Fruit fly (Drosophila melanogaster) whole organism, prepupa: ENCODE results near the gene Rap1.

Experiments used
- Blimp-1 ChIP-seq: fragments of 200-800 bp; sonication (Bioruptor generic); optimal IDR thresholded peaks from 3 replicates; lab custom pipeline; 2017; ENCODE audit warnings: missing biosample characterization, missing genetic modification characterization, mild to moderate bottlenecking, moderate library complexity, missing genetic modification reagents
- CG10631 ChIP-seq: fragments of 200-800 bp; sonication (Bioruptor generic); optimal IDR thresholded peaks from 2 replicates; lab custom pipeline; 2016; ENCODE audit warnings: missing biosample characterization, missing genetic modification characterization
- CG10669 ChIP-seq: fragments of 200-800 bp; sonication (Bioruptor generic); optimal IDR thresholded peaks from 3 replicates; lab custom pipeline; 2018; ENCODE audit warnings: missing biosample characterization, mild to moderate bottlenecking, missing genetic modification characterization, moderate library complexity
- CG11294 ChIP-seq: fragments of 200-800 bp; sonication (Bioruptor generic); IDR thresholded peaks from 2 replicates; pipeline ENCODE4 v1.3.6; 2022; ENCODE audit warnings: missing biosample characterization, missing genetic modification characterization
- CG11762 ChIP-seq: fragments of 200-800 bp; sonication (Bioruptor generic); optimal IDR thresholded peaks from 3 replicates; lab custom pipeline; 2016; ENCODE audit warnings: missing biosample characterization, missing genetic modification characterization; ENCODE audit not compliant: insufficient read depth
- CG11902 ChIP-seq: fragments of 200-800 bp; sonication (Bioruptor generic); optimal IDR thresholded peaks from 3 replicates; lab custom pipeline; 2016; ENCODE audit warnings: missing biosample characterization, missing genetic modification characterization
- CG15336 ChIP-seq: fragments of 200-800 bp; sonication (Bioruptor generic); IDR thresholded peaks from 2 replicates; pipeline ENCODE4 v1.3.6; 2022; ENCODE audit warnings: missing biosample characterization, missing genetic modification characterization
- CG16779 ChIP-seq: fragments of 200-800 bp; sonication (Bioruptor generic); optimal IDR thresholded peaks from 3 replicates; lab custom pipeline; 2017; ENCODE audit warnings: missing biosample characterization, mild to moderate bottlenecking, missing genetic modification characterization
- CG3032 ChIP-seq: fragments of 200-800 bp; optimal IDR thresholded peaks from 2 replicates; lab custom pipeline; 2019; ENCODE audit warnings: missing biosample characterization, mild to moderate bottlenecking, missing genetic modification characterization, moderate library complexity
- CG32006 ChIP-seq: fragments of 200-800 bp; sonication (Bioruptor generic); optimal IDR thresholded peaks from 3 replicates; lab custom pipeline; 2017; ENCODE audit warnings: missing biosample characterization, mild to moderate bottlenecking, missing genetic modification characterization
- CG34406 ChIP-seq: fragments of 200-800 bp; sonication (Bioruptor generic); optimal IDR thresholded peaks from 3 replicates; lab custom pipeline; 2016; ENCODE audit warnings: missing biosample characterization, missing genetic modification characterization
- CG3919 ChIP-seq: fragments of 200-800 bp; sonication (Bioruptor generic); optimal IDR thresholded peaks from 3 replicates; lab custom pipeline; 2016; ENCODE audit warnings: missing biosample characterization, missing genetic modification characterization
- CG6163 ChIP-seq: fragments of 200-800 bp; sonication (Bioruptor generic); IDR thresholded peaks from 3 replicates; pipeline ENCODE4 v1.3.6; 2022; ENCODE audit warnings: missing biosample characterization, missing genetic modification characterization
- CG6276 ChIP-seq: fragments of 200-800 bp; sonication (Bioruptor generic); optimal IDR thresholded peaks from 2 replicates; lab custom pipeline; 2017; ENCODE audit warnings: missing biosample characterization, mild to moderate bottlenecking, missing genetic modification characterization
- CG6792 ChIP-seq: fragments of 200-800 bp; sonication (Bioruptor generic); optimal IDR thresholded peaks from 3 replicates; lab custom pipeline; 2016; ENCODE audit warnings: missing biosample characterization, missing genetic modification characterization
- CG6808 ChIP-seq: fragments of 200-800 bp; sonication (Bioruptor generic); optimal IDR thresholded peaks from 3 replicates; lab custom pipeline; 2017; ENCODE audit warnings: missing biosample characterization, missing genetic modification characterization, mild to moderate bottlenecking, moderate library complexity, missing genetic modification reagents
- CG6854 ChIP-seq: fragments of 200-800 bp; sonication (Bioruptor generic); optimal IDR thresholded peaks from 2 replicates; lab custom pipeline; 2017; ENCODE audit warnings: missing biosample characterization, mild to moderate bottlenecking, missing genetic modification characterization
- CG7368 ChIP-seq: fragments of 200-800 bp; sonication (Bioruptor generic); optimal IDR thresholded peaks from 3 replicates; lab custom pipeline; 2016; ENCODE audit warnings: missing biosample characterization, missing genetic modification characterization
- CG8119 ChIP-seq: fragments of 200-800 bp; sonication (Bioruptor generic); IDR thresholded peaks from 3 replicates; pipeline ENCODE4 v1.3.6; 2022; ENCODE audit warnings: missing biosample characterization, missing genetic modification characterization
- CG9139 ChIP-seq: fragments of 200-800 bp; sonication (Bioruptor generic); optimal IDR thresholded peaks from 3 replicates; lab custom pipeline; 2017; ENCODE audit warnings: missing biosample characterization, mild to moderate bottlenecking, missing genetic modification characterization
- Eip75B ChIP-seq: fragments of 200-800 bp; sonication (Bioruptor generic); optimal IDR thresholded peaks from 3 replicates; lab custom pipeline; 2016; ENCODE audit warnings: missing biosample characterization, missing genetic modification characterization
- Eip78C ChIP-seq: fragments of 200-800 bp; sonication (Bioruptor generic); peaks from one replicate; lab custom pipeline; 2016; ENCODE audit warnings: missing biosample characterization, missing genetic modification characterization
- Ets96B ChIP-seq: fragments of 200-800 bp; optimal IDR thresholded peaks from 2 replicates; lab custom pipeline; 2019; ENCODE audit warnings: missing biosample characterization, mild to moderate bottlenecking, missing genetic modification characterization, moderate library complexity
- Gug ChIP-seq: fragments of 200-800 bp; sonication (Bioruptor generic); IDR thresholded peaks from 2 replicates; pipeline ENCODE4 v1.3.6; 2022; ENCODE audit warnings: missing biosample characterization, missing genetic modification characterization
- Hr4 ChIP-seq: fragments of 200-800 bp; sonication (Bioruptor generic); optimal IDR thresholded peaks from 3 replicates; lab custom pipeline; 2016; ENCODE audit warnings: missing biosample characterization, missing genetic modification characterization
- Met ChIP-seq: fragments of 200-800 bp; sonication (Bioruptor generic); optimal IDR thresholded peaks from 3 replicates; lab custom pipeline; 2016; ENCODE audit warnings: missing biosample characterization, missing genetic modification characterization
- Sox15 ChIP-seq: fragments of 200-800 bp; sonication (Bioruptor generic); optimal IDR thresholded peaks from 3 replicates; lab custom pipeline; 2016; ENCODE audit warnings: missing biosample characterization, missing genetic modification characterization
- achi ChIP-seq: fragments of 200-800 bp; sonication (Bioruptor generic); optimal IDR thresholded peaks from 3 replicates; lab custom pipeline; 2016; ENCODE audit warnings: missing biosample characterization, missing genetic modification characterization
- cyc ChIP-seq: fragments of 200-800 bp; sonication (Bioruptor generic); optimal IDR thresholded peaks from 3 replicates; lab custom pipeline; 2016; ENCODE audit warnings: missing biosample characterization, missing genetic modification characterization
- dsx ChIP-seq: fragments of 200-800 bp; optimal IDR thresholded peaks from 3 replicates; lab custom pipeline; 2019; ENCODE audit warnings: missing biosample characterization, mild to moderate bottlenecking, missing genetic modification characterization, moderate library complexity; ENCODE audit not compliant: poor library complexity, severe bottlenecking
- eg ChIP-seq: fragments of 200-800 bp; sonication (Bioruptor generic); IDR thresholded peaks from 3 replicates; pipeline ENCODE4 v1.3.6; 2022; ENCODE audit warnings: missing biosample characterization, missing genetic modification characterization
- esn ChIP-seq: fragments of 200-800 bp; sonication (Bioruptor generic); optimal IDR thresholded peaks from 2 replicates; lab custom pipeline; 2016; ENCODE audit warnings: missing biosample characterization, mild to moderate bottlenecking, missing genetic modification characterization, moderate library complexity
- fkh ChIP-seq: fragments of 200-800 bp; sonication (Bioruptor generic); optimal IDR thresholded peaks from 3 replicates; lab custom pipeline; 2017; ENCODE audit warnings: missing biosample characterization, mild to moderate bottlenecking, missing genetic modification characterization, moderate library complexity
- net ChIP-seq: fragments of 200-800 bp; sonication (Bioruptor generic); optimal IDR thresholded peaks from 3 replicates; lab custom pipeline; 2016; ENCODE audit warnings: missing biosample characterization, missing genetic modification characterization
- pdm3 ChIP-seq: fragments of 200-800 bp; sonication (Bioruptor generic); optimal IDR thresholded peaks from 3 replicates; lab custom pipeline; 2016; ENCODE audit warnings: missing biosample characterization, missing genetic modification characterization
- spab ChIP-seq: fragments of 200-800 bp; sonication (Bioruptor generic); optimal IDR thresholded peaks from 2 replicates; lab custom pipeline; 2017; ENCODE audit warnings: missing biosample characterization, mild to moderate bottlenecking, missing genetic modification characterization, missing genetic modification reagents
- ss ChIP-seq, 2 experiments: fragments of 200-800 bp; sonication (Bioruptor generic); optimal IDR thresholded peaks; 2 replicates in 1 of 2; 3 replicates in 1 of 2; lab custom pipeline; 2017 to 2018; ENCODE audit warnings: mild to moderate bottlenecking in 2 of 2, missing biosample characterization in 2 of 2, missing genetic modification characterization in 2 of 2, moderate library complexity in 1 of 2
- svp ChIP-seq: fragments of 200-800 bp; sonication (Bioruptor generic); peaks from one replicate; lab custom pipeline; 2016; ENCODE audit warnings: missing biosample characterization, missing genetic modification characterization
- topi ChIP-seq: fragments of 200-800 bp; sonication (Bioruptor generic); optimal IDR thresholded peaks from 3 replicates; lab custom pipeline; 2016; ENCODE audit warnings: missing biosample characterization, missing genetic modification characterization
- vri ChIP-seq: fragments of 200-800 bp; sonication (Bioruptor generic); optimal IDR thresholded peaks from 3 replicates; lab custom pipeline; 2016; ENCODE audit warnings: missing biosample characterization, mild to moderate bottlenecking, missing genetic modification characterization

The Rap1 gene

DNA sequence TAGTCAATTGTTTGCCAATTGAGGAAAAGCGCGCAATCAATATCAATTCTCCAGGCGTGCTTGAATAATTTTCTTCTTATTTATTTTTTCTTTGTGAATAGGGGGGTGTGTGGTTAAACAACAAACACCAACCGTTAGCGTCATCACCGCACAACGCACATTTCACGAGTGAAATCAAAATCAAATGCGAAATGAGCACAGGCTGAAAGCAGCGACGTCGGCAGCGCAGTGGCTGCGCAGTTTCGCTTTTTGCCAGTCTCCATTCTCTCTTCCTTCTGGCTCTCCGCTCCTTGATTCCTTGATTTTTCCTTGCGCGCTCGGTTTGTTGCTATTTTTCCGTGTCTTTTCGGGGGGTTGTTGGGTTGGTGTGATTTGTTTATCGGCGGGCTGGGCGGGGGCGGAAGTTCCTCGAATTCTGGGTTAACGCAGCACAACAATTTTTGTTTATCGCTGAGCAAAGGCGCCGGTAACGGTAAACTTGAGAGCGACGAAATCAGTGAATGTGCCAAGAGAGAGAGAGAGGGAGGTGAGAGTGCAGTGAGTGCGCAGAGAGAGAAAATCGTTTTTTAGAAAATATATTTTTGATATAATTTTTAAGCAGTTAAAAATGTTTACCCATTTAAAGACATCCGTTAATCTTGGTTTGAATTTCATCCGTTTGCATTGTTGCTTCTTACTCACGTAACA, 21.0 kb upstream of the Rap1 start, which contains the start of gene CG13937:
Gene CG13937, minus strand, starts transcription at position 174 of the 687 bp plus-strand sequence.
- peak; percentile 40 for TF ChIP-seq Eip78C (GFP tag; lab: Kevin White, UChicago)
- no peak for TF ChIP-seq esn
- TF ChIP-seq fkh (GFP tag; lab: Kevin White, UChicago), result peak; percentile 11

DNA sequence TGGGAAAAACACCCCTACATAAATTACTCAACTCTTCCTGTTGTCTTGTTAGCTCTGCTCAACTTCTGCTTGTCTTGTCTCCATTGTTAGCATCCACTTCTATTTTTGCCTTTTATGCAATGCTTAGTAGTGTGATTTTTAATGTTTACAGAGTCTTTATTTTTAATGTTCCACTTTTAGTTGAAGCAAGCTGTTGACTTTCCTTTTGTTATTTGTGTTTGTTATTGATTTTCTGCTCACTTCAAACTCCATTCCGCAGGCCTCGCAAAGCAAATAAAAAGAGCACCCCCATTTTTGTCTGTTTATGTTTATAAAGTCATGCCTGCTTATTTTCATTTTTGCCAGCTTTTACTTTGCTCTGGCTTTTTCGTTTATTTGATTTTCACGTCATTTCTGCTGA, 19.9 kb upstream of the Rap1 start:
- TF ChIP-seq fkh (GFP tag; lab: Kevin White, UChicago) (peak; percentile 20), Sox15 (GFP tag; lab: Kevin White, UChicago) (no peak), Blimp-1 (no peak), CG10669 (GFP tag; lab: Kevin White, UChicago) (no peak), net (GFP tag; lab: Kevin White, UChicago) (no peak), Eip78C (GFP tag; lab: Kevin White, UChicago) (peak; percentile 51), CG9139 (GFP tag; lab: Kevin White, UChicago) (no peak), vri (no peak), Hr4 (no peak), ss (GFP tag; optimal IDR thresholded peaks at IDR 0.05; lab: Kevin White, UChicago) (no peak), CG3032 (tag; lab: Kevin White, UChicago) (no peak), CG6854 (GFP tag; lab: Kevin White, UChicago) (no peak), CG34406 (GFP tag; lab: Kevin White, UChicago) (no peak)
- TF ChIP-seq, all 60 proteins: peak for 2

DNA sequence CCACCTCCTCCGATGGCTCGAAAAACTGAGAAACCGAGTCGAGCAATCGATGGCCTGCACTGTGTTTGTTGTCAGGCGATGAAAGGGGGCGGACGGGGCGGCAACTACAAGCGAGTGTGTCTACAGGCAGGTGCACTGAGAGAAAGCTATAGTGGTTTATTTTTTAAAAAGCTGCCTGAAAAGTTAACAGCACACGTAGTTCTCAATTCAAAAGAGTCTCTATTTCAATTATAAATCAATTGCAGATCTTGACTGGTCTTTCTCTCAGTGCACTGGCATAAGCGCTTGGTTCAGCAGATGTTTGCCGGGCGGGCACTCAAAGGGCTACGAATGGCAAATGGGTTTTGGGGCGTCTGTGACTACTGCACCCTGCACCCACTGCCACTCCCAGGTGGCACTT, 18.7 kb upstream of the Rap1 start:
- no peak for TF ChIP-seq fkh (GFP tag; lab: Kevin White, UChicago)
- TF ChIP-seq pdm3 (GFP tag; lab: Kevin White, UChicago), result no peak
- TF ChIP-seq topi (GFP tag; lab: Kevin White, UChicago), result peak; percentile 18
- TF ChIP-seq CG6808 (GFP tag; lab: Kevin White, UChicago), result peak; percentile 38
- peak; percentile 39 for TF ChIP-seq spab (GFP tag; lab: Kevin White, UChicago)
- TF ChIP-seq CG11902 (GFP tag; lab: Kevin White, UChicago), result peak; percentile 1
- TF ChIP-seq CG3919 (GFP tag; lab: Kevin White, UChicago), result peak; percentile 69
- peak; percentile 51 for TF ChIP-seq Eip78C (GFP tag; lab: Kevin White, UChicago)
- peak; percentile 84 for TF ChIP-seq eg (GFP tag; lab: Robert Waterston, UW)
- TF ChIP-seq CG10631 (GFP tag; lab: Kevin White, UChicago), result peak; percentile 0
- TF ChIP-seq dsx (GFP tag; lab: Kevin White, UChicago), result peak; percentile 42
- TF ChIP-seq cyc (GFP tag; lab: Kevin White, UChicago), result peak; percentile 15
- peak; percentile 57 for TF ChIP-seq CG11294 (GFP tag; lab: Robert Waterston, UW)
- TF ChIP-seq Met, result no peak
- peak; percentile 13 for TF ChIP-seq Hr4
- TF ChIP-seq CG6276 (GFP tag; lab: Kevin White, UChicago), result peak; percentile 51
- peak; percentile 14 for TF ChIP-seq CG11762 (GFP tag; lab: Kevin White, UChicago)
- peak; percentile 25 for TF ChIP-seq Eip75B
- peak; percentile 70 for TF ChIP-seq Gug (GFP tag; lab: Robert Waterston, UW)
- TF ChIP-seq ss (GFP tag; optimal IDR thresholded peaks at IDR 0.05; lab: Kevin White, UChicago), result peak in 1 of 2 experiments; percentile 43
- TF ChIP-seq achi (GFP tag; lab: Kevin White, UChicago), result peak; percentile 52
- TF ChIP-seq CG10669 (GFP tag; lab: Kevin White, UChicago), result peak; percentile 40
- TF ChIP-seq CG15336 (GFP tag; lab: Robert Waterston, UW), result peak; percentile 38; the same call in 1 of the 2 replicates
- no peak for TF ChIP-seq CG6792 (GFP tag; lab: Kevin White, UChicago)
- TF ChIP-seq esn, result no peak
- TF ChIP-seq CG8119 (GFP tag; lab: Robert Waterston, UW), result peak; percentile 46; the same call in 1 of the 3 replicates
- peak; percentile 47 for TF ChIP-seq Ets96B (tag; lab: Kevin White, UChicago)
- peak; percentile 8 for TF ChIP-seq CG9139 (GFP tag; lab: Kevin White, UChicago)
- no peak for TF ChIP-seq Sox15 (GFP tag; lab: Kevin White, UChicago)
- no peak for TF ChIP-seq CG16779 (tag; lab: Kevin White, UChicago)
- TF ChIP-seq CG6163 (GFP tag; lab: Robert Waterston, UW), result peak; percentile 83
- TF ChIP-seq CG32006 (GFP tag; lab: Kevin White, UChicago), result peak; percentile 36
- peak; percentile 33 for TF ChIP-seq CG7368 (GFP tag; lab: Kevin White, UChicago)
- peak; percentile 44 for TF ChIP-seq svp (GFP tag; lab: Kevin White, UChicago)
